Fruit fly (Drosophila melanogaster): ENCODE measurements around the gene TfIIEalpha.

The TfIIEalpha gene

DNA sequence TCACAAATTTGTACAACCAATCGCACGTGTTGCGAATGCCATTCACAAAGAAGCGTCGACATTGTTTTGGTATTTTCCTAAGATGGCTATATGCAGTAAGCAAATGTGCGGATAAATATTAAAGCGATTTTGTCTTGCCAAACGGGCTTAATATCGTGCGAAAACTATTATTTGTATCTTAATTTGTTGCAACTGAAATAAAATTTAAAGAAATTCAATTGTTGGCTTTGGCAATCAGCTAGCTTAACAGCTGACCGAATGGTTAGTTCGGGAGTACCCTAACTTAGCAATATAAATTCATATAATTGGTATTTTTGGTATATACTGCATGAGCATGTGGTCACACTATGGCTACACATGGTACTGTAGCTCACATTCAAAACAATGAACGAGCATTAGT is 33.4 kb upstream of the TfIIEalpha start, which contains the start of the genes RIOK1 and Polr3H (continued):
- TF ChIP-seq abd-A (tag; optimal IDR thresholded peaks at IDR 0.05): no peak
- peak; percentile 52 for TF ChIP-seq Dad (GFP tag; optimal IDR thresholded peaks at IDR 0.05)
- TF ChIP-seq dmrt11E (tag; optimal IDR thresholded peaks at IDR 0.05): peak; percentile 46
- peak; percentile 56 for TF ChIP-seq Sry-β (GFP tag; optimal IDR thresholded peaks at IDR 0.05)
- no peak for TF ChIP-seq h (optimal IDR thresholded peaks at IDR 0.05)
- TF ChIP-seq Nf-YA (GFP tag; IDR thresholded peaks at IDR 0.05): no peak
- TF ChIP-seq CG14050 (GFP tag; IDR thresholded peaks at IDR 0.05): peak; percentile 38; the same call in 1 of the 3 replicates
- no peak for TF ChIP-seq Bgb (GFP tag; IDR thresholded peaks at IDR 0.05; ENCODE audit: partially characterized antibody)
- no peak for TF ChIP-seq CG8924 (tag; optimal IDR thresholded peaks at IDR 0.05)
- peak; percentile 68 for TF ChIP-seq al (GFP tag; IDR thresholded peaks at IDR 0.05)
- no peak for TF ChIP-seq Oli (tag; optimal IDR thresholded peaks at IDR 0.05)
- peak; percentile 89 for TF ChIP-seq CG2120 (GFP tag; optimal IDR thresholded peaks at IDR 0.05)
- TF ChIP-seq dan (GFP tag; IDR thresholded peaks at IDR 0.05): no peak
- TF ChIP-seq CG2889 (GFP tag; IDR thresholded peaks at IDR 0.05): peak; percentile 57; the same call in 1 of the 3 replicates
- TF ChIP-seq phol (tag; optimal IDR thresholded peaks at IDR 0.05): peak; percentile 96
- peak; percentile 88 for TF ChIP-seq row (GFP tag; IDR thresholded peaks at IDR 0.05)
- peak; percentile 46; the same call in 1 of the 2 replicates for TF ChIP-seq CG11247 (GFP tag; IDR thresholded peaks at IDR 0.05)
- no peak for TF ChIP-seq ro (GFP tag; IDR thresholded peaks at IDR 0.05)
- peak; percentile 59 for TF ChIP-seq vfl (GFP tag; optimal IDR thresholded peaks at IDR 0.05)
- TF ChIP-seq CG5180 (GFP tag; optimal IDR thresholded peaks at IDR 0.05): no peak
- TF ChIP-seq schlank (tag; optimal IDR thresholded peaks at IDR 0.05): no peak
- peak; percentile 70 for TF ChIP-seq trem (tag; optimal IDR thresholded peaks at IDR 0.05)
- TF ChIP-seq CG8089 (GFP tag; optimal IDR thresholded peaks at IDR 0.05): peak; percentile 40
- no peak for TF ChIP-seq eve (GFP tag; optimal IDR thresholded peaks at IDR 0.05)
- TF ChIP-seq CG10543 (GFP tag; optimal IDR thresholded peaks at IDR 0.05): no peak
- TF ChIP-seq Asciz (GFP tag; optimal IDR thresholded peaks at IDR 0.05): no peak
- TF ChIP-seq Hr51 (GFP tag; optimal IDR thresholded peaks at IDR 0.05): peak in 1 of 2 experiments; percentile 63
- TF ChIP-seq gsb-n (tag; optimal IDR thresholded peaks at IDR 0.05): no peak
- peak; percentile 64 to 90 for TF ChIP-seq crp (GFP tag; optimal IDR thresholded peaks at IDR 0.05)
- TF ChIP-seq Dp (GFP tag; optimal IDR thresholded peaks at IDR 0.05): peak; percentile 56
- no peak for TF ChIP-seq grn (GFP tag; optimal IDR thresholded peaks at IDR 0.05)
- TF ChIP-seq YL-1 (GFP tag; optimal IDR thresholded peaks at IDR 0.05): peak; percentile 81
- TF ChIP-seq chn (GFP tag; optimal IDR thresholded peaks at IDR 0.05): peak; percentile 81
- peak; percentile 66 for TF ChIP-seq fu2 (GFP tag; optimal IDR thresholded peaks at IDR 0.05)
- TF ChIP-seq gfzf (GFP tag; optimal IDR thresholded peaks at IDR 0.05): peak; percentile 62
- peak; percentile 31; the same call in 1 of the 2 replicates for TF ChIP-seq ttk (GFP tag; IDR thresholded peaks at IDR 0.05)
- TF ChIP-seq Camta (GFP tag; optimal IDR thresholded peaks at IDR 0.05): peak; percentile 75
- no peak for TF ChIP-seq Dek (tag; optimal IDR thresholded peaks at IDR 0.05)
- no peak for TF ChIP-seq zf30C (GFP tag; optimal IDR thresholded peaks at IDR 0.05)
- peak; percentile 27 for TF ChIP-seq disco-r (GFP tag; optimal IDR thresholded peaks at IDR 0.05)
- TF ChIP-seq Hmx (GFP tag; optimal IDR thresholded peaks at IDR 0.05): peak; percentile 66
- no peak for TF ChIP-seq inv (GFP tag; IDR thresholded peaks at IDR 0.05; ENCODE audit: partially characterized antibody)
- peak; percentile 18 for TF ChIP-seq eyg (GFP tag; optimal IDR thresholded peaks at IDR 0.05)
- no peak for TF ChIP-seq crol (GFP tag; IDR thresholded peaks at IDR 0.05)
- TF ChIP-seq BEAF-32 (GFP tag; optimal IDR thresholded peaks at IDR 0.05): peak; percentile 50
- TF ChIP-seq CG17612 (GFP tag; IDR thresholded peaks at IDR 0.05): 0 out of 2 replicates have a peak, but pooled peaks have one; percentile 8
- TF ChIP-seq E2f2 (GFP tag; IDR thresholded peaks at IDR 0.05): peak; percentile 67
- TF ChIP-seq HHEX (GFP tag; optimal IDR thresholded peaks at IDR 0.05): no peak
- TF ChIP-seq rib (GFP tag; IDR thresholded peaks at IDR 0.05): 0 out of 2 replicates have a peak, but pooled peaks have one; percentile 40
- 0 out of 2 replicates have a peak, but pooled peaks have one; percentile 28 for TF ChIP-seq klu (GFP tag; IDR thresholded peaks at IDR 0.05)
- no peak for TF ChIP-seq slou (GFP tag; optimal IDR thresholded peaks at IDR 0.05)

All from whole organism, embryonic.